Fruit fly (Drosophila melanogaster) whole organism, embryonic: ENCODE measurements around the gene Muc68D.
A peak's percentile ranks its signal among the peaks of the same experiment; 100 is the strongest.

Experiments used
- B-H2 ChIP-seq: fragments of 200-800 bp; sonication (Bioruptor generic); optimal IDR thresholded peaks from 2 replicates; lab custom pipeline; 2018; ENCODE audit warnings: missing biosample characterization, mild to moderate bottlenecking, missing genetic modification characterization
- CG10267 ChIP-seq: fragments of 200-800 bp; sonication (Bioruptor generic); optimal IDR thresholded peaks from 2 replicates; lab custom pipeline; 2018; ENCODE audit warnings: missing biosample characterization, mild to moderate bottlenecking, missing genetic modification characterization, moderate library complexity
- CG11085 ChIP-seq: fragments of 200-800 bp; sonication (Bioruptor generic); IDR thresholded peaks from 2 replicates; pipeline ENCODE4 v1.3.6; 2022; ENCODE audit warnings: missing biosample characterization, missing genetic modification characterization
- CG11696 ChIP-seq: fragments of 200-800 bp; sonication (Bioruptor generic); IDR thresholded peaks from 2 replicates; pipeline ENCODE4 v1.3.6; 2022; ENCODE audit warnings: missing biosample characterization, missing genetic modification characterization
- CG11723 ChIP-seq: fragments of 200-800 bp; sonication (Bioruptor generic); optimal IDR thresholded peaks from 2 replicates; lab custom pipeline; 2017; ENCODE audit warnings: missing biosample characterization, mild to moderate bottlenecking, missing genetic modification characterization
- CG12071 ChIP-seq: fragments of 200-800 bp; sonication (Bioruptor generic); optimal IDR thresholded peaks from 3 replicates; lab custom pipeline; 2018; ENCODE audit warnings: missing biosample characterization, mild to moderate bottlenecking, missing genetic modification characterization
- CG12155 ChIP-seq: fragments of 200-800 bp; sonication (Bioruptor generic); optimal IDR thresholded peaks from 3 replicates; lab custom pipeline; 2016; ENCODE audit warnings: missing biosample characterization, missing genetic modification characterization
- CG15479 ChIP-seq: fragments of 200-800 bp; sonication (Bioruptor generic); optimal IDR thresholded peaks from 3 replicates; lab custom pipeline; 2019; ENCODE audit warnings: missing biosample characterization, mild to moderate bottlenecking, missing genetic modification characterization, moderate library complexity
- CG1792 ChIP-seq: fragments of 200-800 bp; sonication (Bioruptor generic); optimal IDR thresholded peaks from 2 replicates; lab custom pipeline; 2016; ENCODE audit warnings: missing biosample characterization, missing genetic modification characterization
- CG1832 ChIP-seq: fragments of 200-800 bp; sonication (Bioruptor generic); optimal IDR thresholded peaks from 2 replicates; lab custom pipeline; 2017; ENCODE audit warnings: missing biosample characterization, mild to moderate bottlenecking, missing genetic modification characterization, inconsistent platforms
- CG2120 ChIP-seq: fragments of 200-800 bp; sonication (Bioruptor generic); optimal IDR thresholded peaks from 3 replicates; lab custom pipeline; 2016; ENCODE audit warnings: missing biosample characterization, missing genetic modification characterization
- CG2129 ChIP-seq: fragments of 200-800 bp; sonication (Bioruptor generic); IDR thresholded peaks from 2 replicates; pipeline ENCODE4 v1.3.6; 2022; ENCODE audit warnings: missing biosample characterization, missing genetic modification characterization; ENCODE audit not compliant: partially characterized antibody
- CG30403 ChIP-seq: fragments of 200-800 bp; sonication (Bioruptor generic); optimal IDR thresholded peaks from 3 replicates; lab custom pipeline; 2016; ENCODE audit warnings: missing biosample characterization, missing genetic modification characterization
- CG3065 ChIP-seq: fragments of 200-800 bp; sonication (Bioruptor generic); optimal IDR thresholded peaks from 2 replicates; lab custom pipeline; 2016; ENCODE audit warnings: missing biosample characterization, missing genetic modification characterization
- CG32532 ChIP-seq: fragments of 200-800 bp; sonication (Bioruptor generic); IDR thresholded peaks from 2 replicates; pipeline ENCODE4 v1.3.6; 2022; ENCODE audit warnings: missing biosample characterization, missing genetic modification characterization
- CG34376 ChIP-seq: fragments of 200-800 bp; sonication (Bioruptor generic); optimal IDR thresholded peaks from 2 replicates; lab custom pipeline; 2018; ENCODE audit warnings: missing biosample characterization, mild to moderate bottlenecking, missing genetic modification characterization
- CG34422 ChIP-seq: fragments of 200-800 bp; sonication (Bioruptor generic); IDR thresholded peaks from 3 replicates; pipeline ENCODE4 v1.3.6; 2022; ENCODE audit warnings: missing biosample characterization, missing genetic modification characterization
- CG4820 ChIP-seq: fragments of 200-800 bp; sonication (Bioruptor generic); optimal IDR thresholded peaks from 3 replicates; lab custom pipeline; 2016; ENCODE audit warnings: missing biosample characterization, missing genetic modification characterization
- CG6254 ChIP-seq: fragments of 200-800 bp; sonication (Bioruptor generic); optimal IDR thresholded peaks from 3 replicates; lab custom pipeline; 2017; ENCODE audit warnings: mild to moderate bottlenecking, missing biosample characterization, missing genetic modification reagents, missing genetic modification characterization
- CG6654 ChIP-seq: fragments of 200-800 bp; sonication (Bioruptor generic); optimal IDR thresholded peaks from 2 replicates; lab custom pipeline; 2017; ENCODE audit warnings: missing biosample characterization, mild to moderate bottlenecking, missing genetic modification characterization
- CG7839 ChIP-seq: fragments of 200-800 bp; sonication (Bioruptor generic); optimal IDR thresholded peaks from 3 replicates; lab custom pipeline; 2018; ENCODE audit warnings: missing biosample characterization, mild to moderate bottlenecking, missing genetic modification characterization, moderate library complexity
- CG8924 ChIP-seq: fragments of 200-800 bp; optimal IDR thresholded peaks from 3 replicates; lab custom pipeline; 2019; ENCODE audit warnings: missing biosample characterization, mild to moderate bottlenecking, missing genetic modification characterization, moderate library complexity
- CHES-1-like ChIP-seq: fragments of 200-800 bp; sonication (Bioruptor generic); optimal IDR thresholded peaks from 2 replicates; lab custom pipeline; 2016; ENCODE audit warnings: missing biosample characterization, missing genetic modification characterization
- Chrac-16 ChIP-seq: fragments of 200-800 bp; sonication (Bioruptor generic); optimal IDR thresholded peaks from 3 replicates; lab custom pipeline; 2016; ENCODE audit warnings: missing biosample characterization, missing genetic modification characterization
- Doc3 ChIP-seq: fragments of 200-800 bp; sonication (Bioruptor generic); IDR thresholded peaks from 3 replicates; pipeline ENCODE4 v1.3.6; 2022; ENCODE audit warnings: missing biosample characterization, missing genetic modification characterization; ENCODE audit not compliant: partially characterized antibody
- Ets97D ChIP-seq: fragments of 200-800 bp; sonication (Bioruptor generic); optimal IDR thresholded peaks from 3 replicates; lab custom pipeline; 2016; ENCODE audit warnings: missing biosample characterization, missing genetic modification characterization
- HLH4C ChIP-seq: fragments of 200-800 bp; sonication (Bioruptor generic); IDR thresholded peaks from 3 replicates; pipeline ENCODE4 v1.3.6; 2022; ENCODE audit warnings: missing biosample characterization, missing genetic modification characterization; ENCODE audit not compliant: partially characterized antibody
- Hsf ChIP-seq: fragments of 200-800 bp; sonication (Bioruptor generic); optimal IDR thresholded peaks from 3 replicates; lab custom pipeline; 2016; ENCODE audit warnings: missing biosample characterization, missing genetic modification characterization
- Med ChIP-seq: fragments of 200-800 bp; sonication (Bioruptor generic); peaks from one replicate; lab custom pipeline; 2016; ENCODE audit warnings: missing biosample characterization, missing genetic modification characterization, mild to moderate bottlenecking, inconsistent platforms, moderate library complexity
- Mes4 ChIP-seq: fragments of 200-800 bp; sonication (Bioruptor generic); optimal IDR thresholded peaks from 2 replicates; lab custom pipeline; 2016; ENCODE audit warnings: missing biosample characterization, missing genetic modification characterization
- NFAT ChIP-seq: fragments of 200-800 bp; sonication (Bioruptor generic); IDR thresholded peaks from 2 replicates; pipeline ENCODE4 v1.3.6; 2022; ENCODE audit warnings: missing biosample characterization, missing genetic modification characterization
- Xrp1 ChIP-seq: fragments of 200-800 bp; sonication (Bioruptor generic); IDR thresholded peaks from 2 replicates; pipeline ENCODE4 v1.3.6; 2022; ENCODE audit warnings: missing biosample characterization, missing genetic modification characterization
- ato ChIP-seq: fragments of 200-800 bp; sonication (Bioruptor generic); IDR thresholded peaks from 2 replicates; pipeline ENCODE4 v1.3.6; 2022; ENCODE audit warnings: missing biosample characterization, missing genetic modification characterization; ENCODE audit not compliant: partially characterized antibody
- bigmax ChIP-seq: fragments of 200-800 bp; sonication (Bioruptor generic); optimal IDR thresholded peaks from 2 replicates; lab custom pipeline; 2018; ENCODE audit warnings: missing biosample characterization, mild to moderate bottlenecking, missing genetic modification characterization
- cg ChIP-seq: fragments of 200-800 bp; sonication (Bioruptor generic); optimal IDR thresholded peaks from 3 replicates; lab custom pipeline; 2019; ENCODE audit warnings: missing biosample characterization, mild to moderate bottlenecking, missing genetic modification characterization, moderate library complexity
- chinmo ChIP-seq: fragments of 200-800 bp; sonication (Bioruptor generic); IDR thresholded peaks from 4 replicates; pipeline ENCODE4 v1.3.6; 2022; ENCODE audit warnings: missing biosample characterization, missing genetic modification characterization; ENCODE audit not compliant: partially characterized antibody
- crp ChIP-seq, 2 experiments: fragments of 200-800 bp; sonication (Bioruptor generic); optimal IDR thresholded peaks; 2 replicates in 1 of 2; 3 replicates in 1 of 2; lab custom pipeline; 2017; ENCODE audit warnings: missing biosample characterization in 2 of 2, missing genetic modification characterization in 2 of 2, mild to moderate bottlenecking in 1 of 2, moderate library complexity in 1 of 2
- da ChIP-seq: fragments of 200-800 bp; sonication (Bioruptor generic); optimal IDR thresholded peaks from 2 replicates; lab custom pipeline; 2016; ENCODE audit warnings: missing biosample characterization, missing genetic modification characterization
- dan ChIP-seq: fragments of 200-800 bp; sonication (Bioruptor generic); IDR thresholded peaks from 2 replicates; pipeline ENCODE4 v1.3.6; 2022; ENCODE audit warnings: missing biosample characterization, missing genetic modification characterization
- danr ChIP-seq: fragments of 200-800 bp; sonication (Bioruptor generic); IDR thresholded peaks from 2 replicates; pipeline ENCODE4 v1.3.6; 2022; ENCODE audit warnings: missing biosample characterization, missing genetic modification characterization
- gsb-n ChIP-seq: fragments of 200-800 bp; sonication (Bioruptor generic); optimal IDR thresholded peaks from 3 replicates; lab custom pipeline; 2018; ENCODE audit warnings: missing biosample characterization, mild to moderate bottlenecking, missing genetic modification characterization
- lbe ChIP-seq: fragments of 200-800 bp; sonication (Bioruptor generic); optimal IDR thresholded peaks from 2 replicates; lab custom pipeline; 2016; ENCODE audit warnings: missing biosample characterization, mild to moderate bottlenecking, missing genetic modification characterization
- mld ChIP-seq: fragments of 200-800 bp; sonication (Bioruptor generic); IDR thresholded peaks from 3 replicates; pipeline ENCODE4 v1.3.6; 2022; ENCODE audit warnings: missing biosample characterization, missing genetic modification characterization; ENCODE audit not compliant: partially characterized antibody
- org-1 ChIP-seq: fragments of 200-800 bp; sonication (Bioruptor generic); optimal IDR thresholded peaks from 2 replicates; lab custom pipeline; 2017; ENCODE audit warnings: missing biosample characterization, missing genetic modification characterization
- salm ChIP-seq: fragments of 200-800 bp; sonication (Bioruptor generic); optimal IDR thresholded peaks from 2 replicates; lab custom pipeline; 2018; ENCODE audit warnings: missing biosample characterization, mild to moderate bottlenecking, missing genetic modification characterization
- sens ChIP-seq: fragments of 200-800 bp; sonication (Bioruptor generic); peaks from one replicate; lab custom pipeline; 2016; ENCODE audit warnings: missing biosample characterization, missing genetic modification characterization
- stwl ChIP-seq: fragments of 200-800 bp; sonication (Bioruptor generic); optimal IDR thresholded peaks from 3 replicates; lab custom pipeline; 2018; ENCODE audit warnings: missing biosample characterization, mild to moderate bottlenecking, missing genetic modification characterization, moderate library complexity
- sug ChIP-seq: fragments of 200-800 bp; optimal IDR thresholded peaks from 2 replicates; lab custom pipeline; 2019; ENCODE audit warnings: missing biosample characterization, mild to moderate bottlenecking, missing genetic modification characterization, moderate library complexity
- vvl ChIP-seq: fragments of 200-800 bp; sonication (Bioruptor generic); IDR thresholded peaks from 2 replicates; pipeline ENCODE4 v1.3.6; 2022; ENCODE audit warnings: missing biosample characterization, missing genetic modification characterization
- wdn ChIP-seq: fragments of 200-800 bp; sonication (Bioruptor generic); IDR thresholded peaks from 2 replicates; pipeline ENCODE4 v1.3.6; 2022; ENCODE audit warnings: missing biosample characterization, missing genetic modification characterization

Muc68D gene

DNA sequence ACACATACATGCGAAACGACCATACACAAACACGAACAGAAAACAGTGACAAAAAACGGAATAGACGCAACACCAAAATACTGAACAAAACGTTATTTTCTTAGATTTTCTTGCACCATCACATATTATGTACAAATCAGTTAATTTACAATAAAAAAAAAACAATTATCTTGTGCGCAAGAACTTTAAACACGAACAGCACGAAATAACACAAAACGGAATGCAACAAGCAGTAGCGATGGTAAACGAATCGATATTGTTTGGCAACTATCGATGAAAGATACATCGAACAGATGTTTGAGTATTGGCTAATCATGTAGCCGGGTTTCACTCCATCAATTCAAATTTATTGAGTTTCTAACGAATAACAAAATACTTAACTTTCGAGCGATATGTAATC is 17.8 kb upstream of the Muc68D start, which contains the start of gene Pi3K68D (continued):
- peak; percentile 66 for TF ChIP-seq stwl
- peak; percentile 27 for TF ChIP-seq CG8924 (tag; lab: Kevin White, UChicago)
- TF ChIP-seq wdn, result no peak
- peak; percentile 83 for TF ChIP-seq Ets97D (GFP tag; lab: Kevin White, UChicago)
- TF ChIP-seq Hsf (GFP tag; lab: Kevin White, UChicago), result peak; percentile 12
- no peak for TF ChIP-seq CG6254 (GFP tag; lab: Kevin White, UChicago)
- TF ChIP-seq, all 482 proteins: peak for 116

DNA sequence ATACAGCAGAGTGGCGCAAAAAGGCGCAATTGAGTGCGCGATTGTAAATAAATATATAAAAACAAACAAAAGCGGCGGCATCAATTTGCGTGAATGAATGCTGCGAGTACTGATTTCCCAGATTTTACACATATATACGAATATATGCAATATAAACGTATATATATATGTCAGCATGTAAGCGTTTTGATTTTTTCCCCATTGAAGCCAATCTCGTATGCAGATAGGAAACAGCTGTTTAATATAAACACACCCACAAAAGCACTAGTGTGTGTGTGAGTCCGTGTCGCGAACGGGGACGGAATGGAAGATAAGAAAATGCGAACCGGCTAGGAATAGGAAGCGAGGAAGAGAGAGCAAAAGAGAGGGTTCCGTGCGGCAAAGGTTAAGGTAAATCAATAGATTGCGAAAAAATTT is 17.0 kb upstream of the Muc68D start:
- TF ChIP-seq gsb-n (tag; lab: Kevin White, UChicago) (no peak), CG1792 (GFP tag; lab: Kevin White, UChicago) (no peak), CG30403 (GFP tag; lab: Kevin White, UChicago) (no peak), chinmo (GFP tag; lab: Robert Waterston, UW) (peak; percentile 81; the same call in 2 of the 4 replicates), sens (GFP tag; lab: Kevin White, UChicago) (peak; percentile 34), CG6654 (GFP tag; lab: Kevin White, UChicago) (no peak), CG2120 (GFP tag; lab: Kevin White, UChicago) (no peak), crp (GFP tag; optimal IDR thresholded peaks at IDR 0.05; lab: Kevin White, UChicago) (peak in 1 of 2 experiments; percentile 76), CG12071 (GFP tag; lab: Kevin White, UChicago) (no peak), CG15479 (GFP tag; lab: Kevin White, UChicago) (peak; percentile 70), CG1832 (no peak), Mes4 (no peak), B-H2 (no peak), CG34422 (peak; percentile 40; the same call in 1 of the 3 replicates), org-1 (GFP tag; lab: Kevin White, UChicago) (no peak), CG34376 (peak; percentile 23), cg (peak; percentile 70), Xrp1 (no peak), CG4820 (no peak), ato (GFP tag; lab: Robert Waterston, UW) (no peak), Med (GFP tag; lab: Kevin White, UChicago) (peak; percentile 73), CHES-1-like (no peak), salm (no peak), mld (GFP tag; lab: Robert Waterston, UW) (no peak), sug (tag; lab: Kevin White, UChicago) (peak; percentile 25), CG7839 (tag; lab: Kevin White, UChicago) (no peak), CG2129 (GFP tag; lab: Robert Waterston, UW) (no peak), Doc3 (GFP tag; lab: Robert Waterston, UW) (no peak), CG12155 (GFP tag; lab: Kevin White, UChicago) (no peak), bigmax (GFP tag; lab: Kevin White, UChicago) (no peak), lbe (GFP tag; lab: Kevin White, UChicago) (peak; percentile 2), danr (GFP tag; lab: Robert Waterston, UW) (no peak), CG11723 (GFP tag; lab: Kevin White, UChicago) (no peak), Chrac-16 (GFP tag; lab: Kevin White, UChicago) (no peak), NFAT (GFP tag; lab: Robert Waterston, UW) (no peak), CG3065 (GFP tag; lab: Kevin White, UChicago) (no peak), dan (GFP tag; lab: Robert Waterston, UW) (no peak), da (GFP tag; lab: Kevin White, UChicago) (no peak), vvl (0 out of 2 replicates have a peak, but pooled peaks have one; percentile 13), CG32532 (GFP tag; lab: Robert Waterston, UW) (no peak), HLH4C (no peak), CG10267 (tag; lab: Kevin White, UChicago) (no peak), CG11085 (GFP tag; lab: Robert Waterston, UW) (no peak), CG11696 (GFP tag; lab: Robert Waterston, UW) (no peak)
